Worm (Caenorhabditis elegans) whole organism, L1 larva: Measurements from ENCODE around the gene sop-2.

Source experiments
- ama-1 ChIP-seq: fragments of 150-350 bp; optimal IDR thresholded peaks from 2 replicates; lab custom pipeline; 2014
- isw-1 ChIP-seq: fragments of 200-800 bp; sonication (Bioruptor generic); IDR thresholded peaks from 2 replicates; pipeline ENCODE4 v1.3.6; 2022; ENCODE audit warnings: missing genetic modification characterization, missing compliant biosample characterization
- lin-13 ChIP-seq: fragments of 150-350 bp; optimal IDR thresholded peaks from 2 replicates; lab custom pipeline; 2014; ENCODE audit warnings: missing biosample characterization, missing genetic modification reagents, missing genetic modification characterization
- nhr-12 ChIP-seq: sonication (generic microtip); optimal IDR thresholded peaks from 2 replicates; lab custom pipeline; 2017; ENCODE audit warnings: missing biosample characterization, missing genetic modification characterization
- sox-4 ChIP-seq: sonication (generic microtip); optimal IDR thresholded peaks from 2 replicates; lab custom pipeline; 2016; ENCODE audit warnings: missing genetic modification characterization, missing compliant biosample characterization
- swsn-7 ChIP-seq: sonication (generic microtip); optimal IDR thresholded peaks from 2 replicates; lab custom pipeline; 2016; ENCODE audit warnings: missing genetic modification characterization, missing compliant biosample characterization
- unc-62 ChIP-seq: fragments of 150-350 bp; optimal IDR thresholded peaks from 2 replicates; lab custom pipeline; 2014; ENCODE audit warnings: missing biosample characterization, missing genetic modification reagents, missing genetic modification characterization

DNA sequence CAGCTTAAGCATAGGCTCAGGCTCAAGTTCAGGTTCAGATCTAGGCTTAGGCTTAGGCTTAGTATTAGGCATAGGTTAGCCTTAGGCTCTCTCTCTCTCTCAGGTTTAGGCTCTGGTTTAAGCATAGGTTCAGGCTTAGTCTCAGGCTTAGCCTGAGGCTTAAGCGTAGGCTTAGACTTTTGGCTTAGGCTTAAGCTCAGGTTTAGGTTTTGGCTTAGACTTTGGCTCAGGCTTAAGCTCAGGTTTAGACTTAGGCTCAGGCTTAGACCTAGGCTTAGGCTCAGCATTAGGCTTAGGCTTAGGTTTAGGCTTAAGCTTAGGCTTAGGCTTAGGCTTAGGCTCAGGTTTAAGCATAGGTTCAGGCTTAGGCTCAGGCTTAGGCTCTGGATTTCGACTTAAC, 4.0 kb downstream of the sop-2 start:
- TF ChIP-seq sox-4 (no peak), swsn-7 (tag; lab: Kevin White, UChicago) (no peak), lin-13 (GFP tag; lab: Kevin White, UChicago) (no peak), isw-1 (no peak), unc-62 (GFP tag; lab: Kevin White, UChicago) (no peak), ama-1 (lab: Kevin White, UChicago) (no peak), nhr-12 (tag; lab: Kevin White, UChicago) (no peak)
